Worm (Caenorhabditis elegans) whole organism, L4 larva: ENCODE measurements around the gene tpst-2.
A peak's percentile ranks its signal among the peaks of the same experiment; 100 is the strongest.

Experiments
- D1046.2 ChIP-seq: fragments of 200-800 bp; sonication (Bioruptor generic); IDR thresholded peaks from 2 replicates; pipeline ENCODE4 v1.3.6; 2022; ENCODE audit warnings: missing genetic modification characterization, missing compliant biosample characterization
- T26A8.4 ChIP-seq: fragments of 200-800 bp; sonication (Bioruptor generic); IDR thresholded peaks from 2 replicates; pipeline ENCODE4 v1.3.6; 2022; ENCODE audit warnings: missing genetic modification characterization, missing compliant biosample characterization
- Y5F2A.4 ChIP-seq: fragments of 200-800 bp; sonication (Bioruptor generic); optimal IDR thresholded peaks from 2 replicates; lab custom pipeline; 2018; ENCODE audit warnings: mild to moderate bottlenecking, missing genetic modification characterization, missing compliant biosample characterization
- Y75B8A.6 ChIP-seq: fragments of 200-800 bp; sonication (Bioruptor generic); IDR thresholded peaks from 2 replicates; pipeline ENCODE4 v1.3.6; 2022; ENCODE audit warnings: missing genetic modification reagents, missing genetic modification characterization, missing compliant biosample characterization
- ZK546.5 ChIP-seq, 2 experiments: sonication (generic microtip); optimal IDR thresholded peaks; 2 replicates each; lab custom pipeline; 2017; ENCODE audit warnings: missing biosample characterization in 2 of 2, missing genetic modification characterization in 2 of 2
- aha-1 ChIP-seq: fragments of 150-350 bp; peaks from one replicate; lab custom pipeline; 2014; ENCODE audit warnings: missing biosample characterization, missing genetic modification characterization
- ceh-44 ChIP-seq: fragments of 200-800 bp; sonication (Bioruptor generic); IDR thresholded peaks from 2 replicates; pipeline ENCODE4 v1.3.6; 2022; ENCODE audit warnings: missing genetic modification reagents, missing genetic modification characterization, missing compliant biosample characterization
- daf-12 ChIP-seq: fragments of 150-350 bp; optimal IDR thresholded peaks from 2 replicates; lab custom pipeline; 2014; ENCODE audit warnings: missing biosample characterization, missing genetic modification reagents, missing genetic modification characterization
- daf-16 ChIP-seq, 3 experiments: sonication (generic microtip); optimal IDR thresholded peaks; 2 replicates each; lab custom pipeline; 2016 to 2017; ENCODE audit warnings: missing genetic modification characterization in 3 of 3, missing genetic modification reagents in 3 of 3, mild to moderate bottlenecking in 2 of 3, missing compliant biosample characterization in 2 of 3, missing biosample characterization in 1 of 3, moderate library complexity in 1 of 3
- daf-8 ChIP-seq: fragments of 200-800 bp; sonication (Bioruptor generic); IDR thresholded peaks from 2 replicates; pipeline ENCODE4 v1.3.6; 2022; ENCODE audit warnings: missing genetic modification characterization, missing compliant biosample characterization
- dmd-9 ChIP-seq: fragments of 200-800 bp; sonication (Bioruptor generic); IDR thresholded peaks from 2 replicates; pipeline ENCODE4 v1.3.6; 2022; ENCODE audit warnings: missing genetic modification reagents, missing genetic modification characterization, missing compliant biosample characterization
- egl-27 ChIP-seq: sonication (generic microtip); optimal IDR thresholded peaks from 3 replicates; lab custom pipeline; 2017; ENCODE audit warnings: missing biosample characterization, missing genetic modification reagents, missing genetic modification characterization
- egl-43 ChIP-seq: fragments of 200-800 bp; sonication (Bioruptor generic); IDR thresholded peaks from 2 replicates; pipeline ENCODE4 v1.3.6; 2022; ENCODE audit warnings: missing genetic modification reagents, missing genetic modification characterization, missing compliant biosample characterization
- fos-1 ChIP-seq: fragments of 150-350 bp; optimal IDR thresholded peaks from 2 replicates; lab custom pipeline; 2014; ENCODE audit warnings: missing biosample characterization, missing genetic modification characterization
- hmg-1.1 ChIP-seq: fragments of 200-800 bp; sonication (Bioruptor generic); IDR thresholded peaks from 2 replicates; pipeline ENCODE4 v1.3.6; 2022; ENCODE audit warnings: missing genetic modification reagents, missing genetic modification characterization, missing compliant biosample characterization
- lim-7 ChIP-seq: fragments of 200-800 bp; sonication (Bioruptor generic); IDR thresholded peaks from 2 replicates; pipeline ENCODE4 v1.3.6; 2022; ENCODE audit warnings: missing genetic modification characterization, missing compliant biosample characterization
- lin-13 ChIP-seq: fragments of 150-350 bp; optimal IDR thresholded peaks from 2 replicates; lab custom pipeline; 2014; ENCODE audit warnings: missing biosample characterization, missing genetic modification reagents, missing genetic modification characterization
- lin-29 ChIP-seq: fragments of 200-800 bp; sonication (Bioruptor generic); IDR thresholded peaks from 2 replicates; pipeline ENCODE4 v1.3.6; 2022; ENCODE audit warnings: missing genetic modification reagents, missing genetic modification characterization, missing compliant biosample characterization
- lin-39 ChIP-seq: fragments of 150-350 bp; optimal IDR thresholded peaks from 2 replicates; lab custom pipeline; 2014; ENCODE audit warnings: missing biosample characterization, missing genetic modification reagents, missing genetic modification characterization
- lsy-2 ChIP-seq, 2 experiments: fragments of 150-350 bp in 1 of 2; sonication (generic microtip) in 1 of 2; optimal IDR thresholded peaks; 2 replicates each; lab custom pipeline; 2014 to 2017; ENCODE audit warnings: missing biosample characterization in 2 of 2, missing genetic modification characterization in 2 of 2
- madf-5 ChIP-seq, 2 experiments: fragments of 200-800 bp; sonication (Bioruptor generic); IDR thresholded peaks; 2 replicates each; pipeline ENCODE4 v1.3.6; 2022; ENCODE audit warnings: missing compliant biosample characterization in 2 of 2, missing genetic modification characterization in 2 of 2
- mdt-29 ChIP-seq: fragments of 200-800 bp; sonication (Bioruptor generic); IDR thresholded peaks from 2 replicates; pipeline ENCODE4 v1.3.6; 2022; ENCODE audit warnings: missing genetic modification reagents, missing genetic modification characterization, missing compliant biosample characterization
- mxl-3 ChIP-seq: fragments of 200-800 bp; sonication (Bioruptor generic); optimal IDR thresholded peaks from 2 replicates; lab custom pipeline; 2018; ENCODE audit warnings: mild to moderate bottlenecking, missing genetic modification characterization, missing compliant biosample characterization
- nhr-237 ChIP-seq: sonication (generic microtip); optimal IDR thresholded peaks from 2 replicates; lab custom pipeline; 2017; ENCODE audit warnings: missing biosample characterization, missing genetic modification characterization
- nhr-25 ChIP-seq: sonication (generic microtip); optimal IDR thresholded peaks from 2 replicates; lab custom pipeline; 2017; ENCODE audit warnings: missing genetic modification characterization, mild to moderate bottlenecking, missing compliant biosample characterization, antibody characterized with exemption, moderate library complexity, borderline replicate concordance; ENCODE audit not compliant: insufficient read depth
- nhr-28 ChIP-seq: fragments of 150-350 bp; optimal IDR thresholded peaks from 2 replicates; lab custom pipeline; 2014; ENCODE audit warnings: missing biosample characterization, missing genetic modification characterization
- saeg-2 ChIP-seq: fragments of 200-800 bp; sonication (Bioruptor generic); IDR thresholded peaks from 2 replicates; pipeline ENCODE4 v1.3.6; 2022; ENCODE audit warnings: missing genetic modification reagents, missing genetic modification characterization, missing compliant biosample characterization
- spr-3 ChIP-seq: fragments of 200-800 bp; sonication (Bioruptor generic); optimal IDR thresholded peaks from 2 replicates; lab custom pipeline; 2018; ENCODE audit warnings: mild to moderate bottlenecking, missing genetic modification characterization, missing compliant biosample characterization
- unc-130 ChIP-seq: sonication (generic microtip); optimal IDR thresholded peaks from 2 replicates; lab custom pipeline; 2016; ENCODE audit warnings: missing genetic modification reagents, missing genetic modification characterization, missing compliant biosample characterization
- unc-62 ChIP-seq, 3 experiments: fragments of 150-350 bp in 1 of 3; sonication (generic microtip); optimal IDR thresholded peaks in 2 of 3; peaks in 1 of 3; 1 replicate in 1 of 3; 2 replicates in 2 of 3; lab custom pipeline; 2014 to 2017; ENCODE audit warnings: missing biosample characterization in 3 of 3, missing genetic modification characterization in 3 of 3, missing genetic modification reagents in 3 of 3, missing genotype in 1 of 3
- ztf-11 ChIP-seq: fragments of 150-350 bp; optimal IDR thresholded peaks from 2 replicates; lab custom pipeline; 2014; ENCODE audit warnings: missing biosample characterization, missing genetic modification characterization
- ztf-7 ChIP-seq: fragments of 150-350 bp; optimal IDR thresholded peaks from 2 replicates; lab custom pipeline; 2014; ENCODE audit warnings: missing biosample characterization, missing genetic modification characterization

Gene tpst-2

DNA sequence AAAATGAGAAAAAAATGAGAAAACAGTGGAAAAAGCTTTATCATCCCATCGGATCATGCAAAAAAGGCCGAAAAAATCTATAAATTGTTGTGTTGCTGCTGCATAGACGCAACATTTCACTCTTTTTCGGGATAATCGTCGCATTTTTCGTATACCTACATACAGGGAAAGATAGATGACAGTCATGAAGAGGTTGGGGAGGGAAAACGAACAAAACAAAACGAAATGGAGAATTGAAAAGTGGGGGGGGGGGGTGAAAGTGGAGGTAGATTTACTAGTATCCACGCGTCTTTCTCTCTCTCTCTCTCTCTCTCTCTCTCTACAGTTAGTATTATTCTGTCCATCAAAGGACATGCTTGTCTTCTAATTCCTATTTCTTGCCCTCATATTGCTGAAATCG lies 26.6 kb upstream of the tpst-2 start:
- TF ChIP-seq ztf-7 (tag; lab: Kevin White, UChicago) (no peak), nhr-28 (tag; lab: Kevin White, UChicago) (no peak), egl-27 (tag; lab: Kevin White, UChicago) (no peak), daf-16 (GFP tag; optimal IDR thresholded peaks at IDR 0.05; lab: Kevin White, UChicago) (no peak), daf-16 (tag; optimal IDR thresholded peaks at IDR 0.05; lab: Kevin White, UChicago) (no peak), dmd-9 (no peak), lsy-2 (tag; optimal IDR thresholded peaks at IDR 0.05; lab: Kevin White, UChicago) (no peak), lin-13 (GFP tag; lab: Kevin White, UChicago) (no peak), daf-8 (no peak), lim-7 (GFP tag; lab: Robert Waterston, UW) (no peak), saeg-2 (GFP tag; lab: Robert Waterston, UW) (no peak), fos-1 (tag; lab: Kevin White, UChicago) (no peak), ZK546.5 (tag; optimal IDR thresholded peaks at IDR 0.05; lab: Kevin White, UChicago) (no peak)
- TF ChIP-seq, all 104 proteins: peak for 0

DNA sequence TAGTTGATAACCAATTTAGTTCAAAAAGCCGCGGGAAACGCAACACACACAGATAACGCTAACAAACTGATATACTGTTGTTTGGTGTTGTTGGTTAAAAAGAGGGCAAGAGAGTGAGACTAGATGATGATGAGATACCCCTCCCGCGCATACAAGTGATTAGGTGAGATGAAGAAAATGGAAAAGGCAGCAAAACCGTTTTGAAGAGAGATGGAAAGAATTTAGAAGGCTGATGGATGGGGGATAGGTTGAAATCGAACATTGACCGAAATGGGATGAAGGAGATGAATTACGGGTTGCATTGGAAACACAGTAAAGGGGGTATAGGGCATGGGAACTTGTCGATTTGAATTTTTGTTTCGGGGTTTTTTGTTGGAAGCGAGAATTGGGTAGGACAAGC lies 22.3 kb upstream of the tpst-2 start:
- TF ChIP-seq mxl-3 (GFP tag; lab: Kevin White, UChicago) (peak; percentile 23), nhr-237 (tag; lab: Kevin White, UChicago) (no peak), nhr-28 (tag; lab: Kevin White, UChicago) (peak; percentile 6), unc-130 (no peak), unc-62 (GFP tag; optimal IDR thresholded peaks at IDR 0.05 in 1 of 2; lab: Kevin White, UChicago) (peak in 1 of 2 experiments; percentile 81), unc-62 (tag; optimal IDR thresholded peaks at IDR 0.05; lab: Kevin White, UChicago) (no peak)

DNA sequence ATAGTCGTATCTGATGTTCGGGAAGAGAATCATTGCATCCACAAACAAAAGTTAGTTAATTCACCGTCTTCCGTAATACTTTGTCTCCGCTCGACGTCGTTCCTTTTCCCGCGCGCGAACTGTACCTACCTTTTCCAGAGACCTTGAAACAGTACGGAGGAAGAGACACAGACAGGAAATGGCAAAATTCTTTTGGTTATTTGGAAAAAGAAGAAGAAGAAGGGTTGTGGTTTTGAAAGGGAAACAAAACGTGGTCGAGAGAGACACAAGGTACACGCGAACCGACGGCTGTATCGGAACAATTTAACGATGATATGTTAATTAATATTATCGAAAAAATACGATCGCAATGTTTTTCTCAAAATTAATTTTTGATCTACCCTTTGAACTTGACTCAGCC lies 21.0 kb upstream of the tpst-2 start:
- peak; percentile 63 for TF ChIP-seq aha-1 (tag; lab: Kevin White, UChicago)
- no peak for TF ChIP-seq hmg-1.1 (GFP tag; lab: Robert Waterston, UW)
- no peak for TF ChIP-seq mdt-29 (GFP tag; lab: Robert Waterston, UW)
- no peak for TF ChIP-seq daf-12
- TF ChIP-seq lin-39 (tag; lab: Kevin White, UChicago): no peak
- TF ChIP-seq nhr-25: peak; percentile 10
- TF ChIP-seq nhr-28 (tag; lab: Kevin White, UChicago): peak; percentile 24
- TF ChIP-seq ZK546.5 (tag; optimal IDR thresholded peaks at IDR 0.05; lab: Kevin White, UChicago): no peak

DNA sequence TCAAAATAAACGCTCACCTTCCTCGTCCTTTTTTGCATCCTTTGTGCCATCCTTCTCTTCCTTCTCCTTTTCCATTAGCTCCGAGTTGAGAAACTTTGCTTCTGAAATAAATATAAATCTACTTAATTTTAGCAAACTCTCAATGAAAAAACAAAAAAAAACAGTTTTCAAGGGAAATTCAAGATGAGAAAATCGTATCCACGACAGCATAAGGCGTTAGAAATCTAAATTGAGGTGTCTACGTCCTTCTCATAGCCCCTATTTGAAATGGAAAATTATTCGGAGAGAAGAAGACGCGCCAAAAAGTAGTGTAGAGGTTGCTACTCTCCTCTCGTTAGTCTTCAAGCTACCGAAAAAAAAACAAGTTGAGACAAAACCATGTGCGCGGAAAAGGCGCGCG lies 18.7 kb upstream of the tpst-2 start, which contains the start of gene pat-12:
Gene pat-12, minus strand, starts transcription at position 101 of the 400 bp plus-strand sequence.
- TF ChIP-seq fos-1 (tag; lab: Kevin White, UChicago) (no peak), D1046.2 (GFP tag; lab: Robert Waterston, UW) (no peak), spr-3 (GFP tag; lab: Kevin White, UChicago) (no peak), Y75B8A.6 (GFP tag; lab: Robert Waterston, UW) (no peak), ztf-11 (tag; lab: Kevin White, UChicago) (no peak), Y5F2A.4 (GFP tag; lab: Kevin White, UChicago) (no peak), nhr-28 (tag; lab: Kevin White, UChicago) (no peak)

DNA sequence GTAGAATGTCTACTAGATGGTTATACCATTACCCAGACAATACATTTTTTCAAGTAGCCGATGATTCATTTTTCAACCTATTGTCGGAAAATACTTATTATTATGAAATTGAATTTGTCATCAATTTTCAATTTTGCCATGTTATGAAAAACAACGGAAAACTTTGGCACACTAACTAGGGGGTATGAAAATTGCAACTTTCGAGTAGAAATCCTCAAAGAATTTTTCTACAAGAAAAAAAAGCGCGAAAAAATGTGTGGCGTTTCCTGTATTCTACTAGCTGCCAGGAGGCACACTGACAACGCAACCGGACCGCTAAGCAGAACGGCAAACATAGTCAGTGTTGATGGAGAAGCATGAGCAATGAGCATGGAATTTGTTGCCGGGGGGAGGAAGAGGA lies 16.7 kb upstream of the tpst-2 start:
- TF ChIP-seq lin-29 (0 out of 2 replicates have a peak, but pooled peaks have one; percentile 10), T26A8.4 (0 out of 2 replicates have a peak, but pooled peaks have one; percentile 70), madf-5 (GFP tag; IDR thresholded peaks at IDR 0.05; lab: Robert Waterston, UW) (no peak), aha-1 (tag; lab: Kevin White, UChicago) (peak; percentile 93), ceh-44 (GFP tag; lab: Robert Waterston, UW) (no peak), egl-43 (0 out of 2 replicates have a peak, but pooled peaks have one; percentile 17)
